Fruit fly (Drosophila melanogaster) S2 (cell line): ENCODE results near the gene Cyp1.

Experiments
- CG8478 ChIP-seq: fragments of >200 bp; optimal IDR thresholded peaks from 2 replicates; lab custom pipeline; 2018
- CTCF ChIP-seq, 2 experiments: fragments of >200 bp; optimal IDR thresholded peaks; 2 replicates each; lab custom pipeline; 2018

Cyp1 gene

dm6 chrX:16286083-16286666 lies 34.0 kb downstream of the Cyp1 start, which contains the start of gene UQCR-14:
UQCR-14 (plus strand) TSS chrX:16286288.
- peak in 1 of 2 experiments; percentile 7 for TF ChIP-seq CTCF (optimal IDR thresholded peaks at IDR 0.05; lab: Kevin White, UChicago)
- TF ChIP-seq CG8478 (lab: Kevin White, UChicago) = no peak

- TF ChIP-seq CG8478 (lab: Kevin White, UChicago) (no peak), CTCF (optimal IDR thresholded peaks at IDR 0.05; lab: Kevin White, UChicago) (no peak)
Measured at dm6 chrX:16285186-16285585, 35.0 kb downstream of the Cyp1 start.

dm6 chrX:16281717-16282529 lies 38.2 kb downstream of the Cyp1 start:
- TF ChIP-seq CG8478 (lab: Kevin White, UChicago) (no peak), CTCF (optimal IDR thresholded peaks at IDR 0.05; lab: Kevin White, UChicago) (no peak)

dm6 chrX:16281305-16281704 lies 38.9 kb downstream of the Cyp1 start:
- TF ChIP-seq CTCF (optimal IDR thresholded peaks at IDR 0.05; lab: Kevin White, UChicago) = no peak
- no peak for TF ChIP-seq CG8478 (lab: Kevin White, UChicago)

- no peak for TF ChIP-seq CTCF (optimal IDR thresholded peaks at IDR 0.05; lab: Kevin White, UChicago)
- TF ChIP-seq CG8478 (lab: Kevin White, UChicago) = no peak
Measured at dm6 chrX:16279340-16279941, 40.7 kb downstream of the Cyp1 start.

dm6 chrX:16278783-16279182 lies 41.4 kb downstream of the Cyp1 start:
- TF ChIP-seq CG8478 (lab: Kevin White, UChicago) = no peak
- no peak for TF ChIP-seq CTCF (optimal IDR thresholded peaks at IDR 0.05; lab: Kevin White, UChicago)

dm6 chrX:16277878-16278506 lies 42.2 kb downstream of the Cyp1 start, which contains the start of gene eas:
eas (plus strand) TSS chrX:16278328.
- TF ChIP-seq CG8478 (lab: Kevin White, UChicago) = no peak
- peak; percentile 20 to 36 for TF ChIP-seq CTCF (optimal IDR thresholded peaks at IDR 0.05; lab: Kevin White, UChicago)

- TF ChIP-seq CG8478 (lab: Kevin White, UChicago) = no peak
- no peak for TF ChIP-seq CTCF (optimal IDR thresholded peaks at IDR 0.05; lab: Kevin White, UChicago)
Measured at dm6 chrX:16275854-16276338, 44.3 kb downstream of the Cyp1 start, which contains the start of the genes kat80 and Prosalpha4. kat80 (minus strand) TSS chrX:16276180. Prosalpha4 (plus strand) TSS chrX:16276270.

dm6 chrX:16275168-16275853 lies 44.9 kb downstream of the Cyp1 start:
- TF ChIP-seq CG8478 (lab: Kevin White, UChicago) (no peak), CTCF (optimal IDR thresholded peaks at IDR 0.05; lab: Kevin White, UChicago) (no peak)

dm6 chrX:16270795-16271194 lies 49.4 kb downstream of the Cyp1 start, which contains the start of gene Mfe2:
Mfe2 (plus strand) TSS chrX:16270951.
- TF ChIP-seq CG8478 (lab: Kevin White, UChicago) (no peak), CTCF (optimal IDR thresholded peaks at IDR 0.05; lab: Kevin White, UChicago) (peak; percentile 71 to 77)
